Worm (Caenorhabditis elegans): ENCODE results near the gene cht-2.
A peak's percentile ranks its signal among the peaks of the same experiment; 100 is the strongest.

Gene cht-2

DNA sequence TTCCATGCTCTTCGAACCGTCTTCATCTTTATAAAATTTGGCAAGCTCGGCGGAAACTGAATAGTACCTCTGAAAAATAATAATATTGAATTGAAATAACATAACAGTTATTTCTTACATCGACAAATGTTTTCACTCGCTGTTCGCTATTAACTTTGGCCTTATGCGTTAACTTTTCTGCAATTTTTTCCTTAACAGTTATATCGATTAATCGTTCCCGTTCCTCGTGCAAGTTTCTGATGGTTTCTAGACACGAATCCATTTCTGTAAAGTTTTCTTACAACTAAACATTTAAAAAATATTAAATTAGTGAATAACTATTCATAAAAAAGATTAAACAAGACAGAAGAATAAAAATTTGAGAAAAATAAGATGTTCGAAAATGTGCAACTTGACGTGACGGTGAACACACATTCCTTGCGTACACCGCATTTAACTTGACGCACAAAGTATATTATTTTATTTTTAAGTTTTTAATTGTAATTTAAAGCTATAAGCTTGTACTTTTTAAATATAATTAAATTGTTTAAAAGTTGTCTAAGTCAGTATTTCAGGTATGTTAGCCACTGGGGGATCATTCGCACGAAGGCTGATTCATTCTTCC, 4.5 kb downstream of the cht-2 start, which contains the start of the genes prp-9 and mrps-18B (continued):
- TF ChIP-seq set-16 (GFP tag; IDR thresholded peaks at IDR 0.05) (no peak), lim-7 (GFP tag; IDR thresholded peaks at IDR 0.05) (no peak), nhr-102 (tag; optimal IDR thresholded peaks at IDR 0.05) (no peak), nhr-111 (GFP tag; optimal IDR thresholded peaks at IDR 0.05) (no peak)

DNA sequence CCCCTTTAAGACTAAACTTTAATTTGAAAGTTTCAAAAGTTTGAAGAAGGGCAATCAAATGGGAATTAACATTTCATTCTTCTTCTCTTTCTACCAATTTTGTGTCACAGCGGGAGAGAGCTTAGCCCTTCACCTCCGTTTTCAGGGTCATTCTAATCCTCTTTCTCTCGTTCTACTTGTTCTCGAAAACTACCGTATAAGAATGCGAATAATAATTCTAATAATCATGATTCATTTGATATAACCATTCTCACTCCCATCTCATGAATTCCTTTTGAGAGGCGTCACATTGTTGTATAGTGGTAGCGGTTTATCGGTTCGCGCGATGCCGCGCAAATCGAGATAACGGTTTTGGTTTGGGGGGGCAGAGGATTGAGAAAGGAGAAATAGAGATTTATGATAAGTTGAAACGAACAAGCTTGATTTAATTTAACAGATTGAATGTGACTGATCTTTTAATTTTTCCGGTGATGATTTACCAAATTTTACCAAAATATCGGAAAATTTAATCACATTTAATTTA, 8.5 kb downstream of the cht-2 start:
- TF ChIP-seq hmg-1.1 (GFP tag; IDR thresholded peaks at IDR 0.05) (0 out of 2 replicates have a peak, but pooled peaks have one; percentile 31), aha-1 (tag) (peak; percentile 39), lin-13 (GFP tag; optimal IDR thresholded peaks at IDR 0.05) (no peak)

DNA sequence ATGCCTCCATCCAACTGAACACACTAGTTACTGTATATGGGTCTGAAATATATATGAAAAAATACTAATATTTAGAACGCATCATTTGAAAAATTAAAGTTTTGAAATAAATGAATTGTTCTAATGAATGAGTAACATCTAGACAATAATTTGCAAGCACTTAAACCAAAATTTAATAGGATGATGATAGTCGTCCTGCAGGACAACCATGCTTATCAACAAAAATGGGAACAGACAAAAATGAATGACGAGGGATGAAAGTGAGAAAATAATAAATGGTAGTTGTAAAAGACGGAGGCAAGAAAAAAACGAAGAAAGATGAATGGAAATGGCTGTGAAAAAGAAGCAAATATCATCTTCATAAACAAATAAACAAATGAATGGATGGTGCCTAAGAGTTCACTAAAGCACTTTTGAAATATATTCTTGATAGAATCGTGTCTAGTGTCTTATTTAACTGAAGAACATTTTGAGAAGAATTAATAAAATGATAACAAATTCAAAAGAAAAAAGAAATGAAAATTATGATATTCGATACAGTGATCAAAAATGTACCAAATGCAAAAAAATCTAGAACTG, 10.5 kb downstream of the cht-2 start, which contains the start of gene gldi-7:
gldi-7 (minus strand) TSS at position 42 of the 579 bp plus-strand sequence.
- TF ChIP-seq pqm-1 (tag; optimal IDR thresholded peaks at IDR 0.05) (peak; percentile 63), aha-1 (tag) (peak; percentile 64), Y5F2A.4 (GFP tag; optimal IDR thresholded peaks at IDR 0.05) (no peak)

DNA sequence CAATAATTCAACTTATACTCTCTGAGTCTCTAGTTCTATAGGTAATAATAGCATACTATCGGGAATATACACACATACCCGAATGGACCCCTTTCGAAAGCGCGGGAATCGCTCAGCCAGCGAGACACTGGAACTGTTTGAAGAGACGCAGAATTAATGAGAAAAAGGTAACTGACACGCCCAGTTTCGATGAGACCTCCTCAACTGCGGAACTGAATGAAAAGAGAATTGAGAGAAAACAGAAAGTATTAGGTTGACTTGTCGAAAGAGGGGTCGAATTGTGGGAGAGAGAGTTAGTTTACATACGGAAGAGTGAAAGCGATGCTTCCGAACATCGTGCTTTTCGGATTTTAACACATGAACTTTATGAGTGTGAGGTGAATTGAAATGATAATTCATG, 11.3 kb downstream of the cht-2 start:
- TF ChIP-seq nhr-42 (GFP tag; IDR thresholded peaks at IDR 0.05) (no peak), cey-2 (tag; optimal IDR thresholded peaks at IDR 0.05; ENCODE audit: borderline replicate concordance, insufficient read depth) (no peak), mep-1 (tag; optimal IDR thresholded peaks at IDR 0.05) (no peak), Y105C5A.15 (GFP tag; IDR thresholded peaks at IDR 0.05) (no peak), ceh-28 (tag; optimal IDR thresholded peaks at IDR 0.05) (no peak), hmg-1.1 (GFP tag; IDR thresholded peaks at IDR 0.05) (no peak), zfp-3 (GFP tag; conservative IDR thresholded peaks at IDR 0.05) (no peak)

DNA sequence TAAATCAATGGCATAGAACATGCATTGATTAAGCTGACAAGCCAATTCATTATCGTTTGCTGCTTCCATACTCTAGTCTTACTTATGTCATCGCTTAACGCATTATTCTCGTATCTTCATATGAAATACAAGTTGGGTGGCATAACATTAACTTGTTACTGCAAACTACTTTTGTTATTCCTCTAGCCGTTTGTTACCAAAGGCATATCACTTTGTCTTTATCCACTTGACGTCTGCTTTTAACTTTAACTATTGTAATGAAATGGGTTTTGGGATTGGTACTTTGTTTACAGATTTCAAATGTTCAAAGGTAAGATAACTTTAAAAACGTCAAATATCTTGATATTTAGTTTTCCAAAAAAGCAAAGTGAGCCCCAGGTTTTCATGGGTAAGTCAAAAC, 15.3 kb downstream of the cht-2 start, which contains the start of gene W01C9.2:
W01C9.2 (plus strand) TSS at position 301 of the 400 bp plus-strand sequence.
- TF ChIP-seq tra-1 (GFP tag; IDR thresholded peaks at IDR 0.05) (no peak), fos-1 (tag; optimal IDR thresholded peaks at IDR 0.05) (no peak), zip-2 (tag; optimal IDR thresholded peaks at IDR 0.05) (no peak), madf-9 (GFP tag; conservative IDR thresholded peaks at IDR 0.05) (no peak), R02D3.7 (tag; optimal IDR thresholded peaks at IDR 0.05) (no peak), dmd-6 (GFP tag; IDR thresholded peaks at IDR 0.05) (no peak), F37D6.2 (tag; optimal IDR thresholded peaks at IDR 0.05) (no peak), unc-62 (GFP tag; optimal IDR thresholded peaks at IDR 0.05 in 1 of 2) (peak in 1 of 2 experiments; percentile 75), unc-62 (tag; optimal IDR thresholded peaks at IDR 0.05) (no peak), duxl-1 (tag; optimal IDR thresholded peaks at IDR 0.05; ENCODE audit: poor library complexity) (no peak)

DNA sequence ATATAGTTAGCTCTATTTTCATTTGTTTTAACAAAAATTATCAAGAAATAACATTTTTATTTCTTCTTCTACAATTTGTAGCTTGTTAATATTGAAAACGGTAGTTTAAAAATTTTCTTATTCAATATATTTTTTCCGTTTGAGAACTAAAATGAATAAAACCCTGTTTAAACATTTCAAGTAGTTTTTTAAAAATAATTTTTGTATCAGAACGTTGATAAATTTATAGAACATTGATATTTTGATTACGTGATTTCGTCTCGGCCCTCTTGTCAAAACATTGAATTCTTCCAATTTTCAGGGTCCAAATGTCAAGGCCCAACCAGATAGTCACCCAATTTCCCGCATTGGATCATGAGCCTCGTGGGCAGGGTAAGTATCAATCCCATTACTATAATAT, 19.7 kb downstream of the cht-2 start, which contains the start of gene pqn-73:
pqn-73 (plus strand) TSS at position 301 of the 400 bp plus-strand sequence.
- TF ChIP-seq mxl-3 (GFP tag; optimal IDR thresholded peaks at IDR 0.05) (no peak), spr-3 (GFP tag; optimal IDR thresholded peaks at IDR 0.05) (no peak), ceh-62 (tag; optimal IDR thresholded peaks at IDR 0.05) (no peak), lin-39 (tag; optimal IDR thresholded peaks at IDR 0.05) (no peak), zfp-3 (GFP tag; conservative IDR thresholded peaks at IDR 0.05) (no peak), daf-19 (GFP tag; conservative IDR thresholded peaks at IDR 0.05) (no peak), ceh-82 (tag; optimal IDR thresholded peaks at IDR 0.05) (no peak), nhr-25 (tag; optimal IDR thresholded peaks at IDR 0.05; ENCODE audit: borderline replicate concordance, insufficient read depth) (no peak), dmd-9 (GFP tag; IDR thresholded peaks at IDR 0.05) (no peak), dmd-8 (GFP tag; IDR thresholded peaks at IDR 0.05) (no peak), saeg-2 (GFP tag; IDR thresholded peaks at IDR 0.05) (no peak), nhr-11 (tag; optimal IDR thresholded peaks at IDR 0.05) (no peak), Y48G9A.11 (GFP tag; IDR thresholded peaks at IDR 0.05) (no peak), aly-2 (tag; optimal IDR thresholded peaks at IDR 0.05) (no peak), nhr-77 (tag; optimal IDR thresholded peaks at IDR 0.05) (no peak), ceh-28 (tag; optimal IDR thresholded peaks at IDR 0.05) (no peak), ztf-11 (tag; optimal IDR thresholded peaks at IDR 0.05) (no peak), unc-130 (GFP tag; optimal IDR thresholded peaks at IDR 0.05) (no peak)

Data from whole organism, L4 larva.